Worm (Caenorhabditis elegans) whole organism, L1 larva: ENCODE measurements around the gene R07A4.4.

Experiments
- ceh-88 ChIP-seq: fragments of 200-800 bp; sonication (Bioruptor generic); IDR thresholded peaks from 2 replicates; pipeline ENCODE4 v1.3.6; 2022; ENCODE audit warnings: missing genetic modification characterization, missing compliant biosample characterization
- dpl-1 ChIP-seq, 3 experiments: fragments of 150-350 bp in 2 of 3; sonication (generic microtip) in 1 of 3; optimal IDR thresholded peaks; 2 replicates each; lab custom pipeline; 2014 to 2017; ENCODE audit warnings: missing biosample characterization in 3 of 3, missing genetic modification characterization in 3 of 3, missing genetic modification reagents in 3 of 3
- elt-3 ChIP-seq, 6 experiments: fragments of 150-350 bp in 1 of 6; sonication (generic microtip); optimal IDR thresholded peaks; 2 replicates each; lab custom pipeline; 2017 to 2018; ENCODE audit warnings: missing biosample characterization in 6 of 6, missing genetic modification characterization in 6 of 6, inconsistent platforms in 1 of 6
- lin-13 ChIP-seq: fragments of 150-350 bp; optimal IDR thresholded peaks from 2 replicates; lab custom pipeline; 2014; ENCODE audit warnings: missing biosample characterization, missing genetic modification reagents, missing genetic modification characterization
- mep-1 ChIP-seq: fragments of 150-350 bp; optimal IDR thresholded peaks from 2 replicates; lab custom pipeline; 2014; ENCODE audit warnings: missing biosample characterization, missing genetic modification characterization
- nhr-77 ChIP-seq: fragments of 150-350 bp; optimal IDR thresholded peaks from 2 replicates; lab custom pipeline; 2014; ENCODE audit warnings: missing biosample characterization, missing genetic modification characterization
- pqm-1 ChIP-seq: sonication (generic microtip); optimal IDR thresholded peaks from 3 replicates; lab custom pipeline; 2017; ENCODE audit warnings: missing biosample characterization, missing genetic modification characterization
- snpc-4 ChIP-seq: fragments of 150-350 bp; optimal IDR thresholded peaks from 2 replicates; lab custom pipeline; 2014; ENCODE audit warnings: missing biosample characterization, missing genetic modification characterization
- unc-98 ChIP-seq: fragments of 200-800 bp; sonication (Bioruptor generic); IDR thresholded peaks from 2 replicates; pipeline ENCODE4 v1.3.6; 2022; ENCODE audit warnings: missing genetic modification characterization, missing compliant biosample characterization

DNA sequence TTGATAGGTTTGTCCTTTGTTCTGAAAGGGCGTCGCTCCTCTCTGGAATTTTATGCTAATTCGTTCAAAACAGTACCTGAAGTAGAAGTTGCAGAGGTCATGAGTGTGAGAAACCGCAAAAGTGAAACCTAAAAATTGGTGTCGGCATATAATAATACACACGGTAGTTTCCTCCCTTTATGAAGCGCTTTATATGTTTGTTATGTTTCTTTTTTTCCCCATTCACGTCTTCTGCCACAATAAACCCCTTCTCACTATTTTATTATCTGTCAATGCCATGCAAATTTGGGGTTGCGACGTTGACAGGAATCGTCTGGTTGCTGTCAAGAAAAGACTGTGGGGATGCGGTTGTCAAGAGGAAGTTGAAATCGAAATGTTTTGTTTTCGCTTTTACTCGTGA lies 34.9 kb upstream of the R07A4.4 start, which contains the start of gene vap-2:
- TF ChIP-seq snpc-4 (tag; lab: Kevin White, UChicago) (no peak), pqm-1 (no peak), mep-1 (tag; lab: Kevin White, UChicago) (no peak), lin-13 (GFP tag; lab: Kevin White, UChicago) (no peak), ceh-88 (GFP tag; lab: Robert Waterston, UW) (no peak), dpl-1 (GFP tag; optimal IDR thresholded peaks at IDR 0.05; lab: Kevin White, UChicago) (no peak), elt-3 (tag; optimal IDR thresholded peaks at IDR 0.05; lab: Kevin White, UChicago) (no peak), nhr-77 (tag; lab: Kevin White, UChicago) (no peak), unc-98 (GFP tag; lab: Robert Waterston, UW) (no peak)
